Worm (Caenorhabditis elegans) whole organism, young adult: ENCODE results near the gene F45E12.5.

Experiments used
- aptf-3 ChIP-seq: fragments of 200-800 bp; sonication (Bioruptor generic); IDR thresholded peaks from 2 replicates; pipeline ENCODE4 v1.3.6; 2022; ENCODE audit warnings: missing genetic modification characterization, missing compliant biosample characterization
- ceh-40 ChIP-seq: fragments of 200-800 bp; sonication (Bioruptor generic); IDR thresholded peaks from 2 replicates; pipeline ENCODE4 v1.3.6; 2022; ENCODE audit warnings: missing genetic modification characterization, missing compliant biosample characterization
- madf-6 ChIP-seq: fragments of 200-800 bp; sonication (Bioruptor generic); IDR thresholded peaks from 2 replicates; pipeline ENCODE4 v1.3.6; 2022; ENCODE audit warnings: missing genetic modification reagents, missing genetic modification characterization, missing compliant biosample characterization
- pha-4 ChIP-seq: fragments of 150-350 bp; sonication (generic microtip); optimal IDR thresholded peaks from 2 replicates; lab custom pipeline; 2014; ENCODE audit warnings: missing biosample characterization, missing genetic modification reagents, missing genetic modification characterization
- sea-2 ChIP-seq: fragments of 200-800 bp; sonication (Bioruptor generic); IDR thresholded peaks from 2 replicates; pipeline ENCODE4 v1.3.6; 2022; ENCODE audit warnings: missing genetic modification characterization, missing compliant biosample characterization
- snpc-1.1 ChIP-seq: sonication (generic microtip); optimal IDR thresholded peaks from 2 replicates; lab custom pipeline; 2017; ENCODE audit warnings: missing genetic modification characterization, mild to moderate bottlenecking, missing compliant biosample characterization, antibody characterized with exemption, moderate library complexity, missing genotype, missing genetic modification reagents; ENCODE audit not compliant: insufficient read depth
- zim-3 ChIP-seq: sonication (generic microtip); optimal IDR thresholded peaks from 2 replicates; lab custom pipeline; 2017; ENCODE audit warnings: mild to moderate bottlenecking, missing genetic modification characterization, moderate library complexity, missing compliant biosample characterization

DNA sequence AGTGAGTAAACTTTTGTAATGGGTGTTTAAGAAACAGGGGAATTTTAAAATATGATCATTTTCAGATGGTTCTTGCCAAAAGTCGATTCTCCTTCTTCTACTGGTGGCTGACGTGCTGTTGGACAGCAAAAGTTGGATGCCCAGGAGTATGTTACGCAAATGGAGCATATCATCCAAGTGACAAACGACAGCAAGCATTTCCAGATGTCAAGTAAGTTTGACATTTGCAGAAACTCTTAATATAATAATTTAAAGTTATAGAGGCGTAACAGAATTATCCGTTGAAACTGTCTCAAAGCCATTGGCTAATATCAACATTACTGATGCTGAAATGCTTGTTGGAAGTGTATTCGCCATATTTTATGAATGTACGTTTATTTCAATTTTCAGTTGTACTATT is 38.1 kb upstream of the F45E12.5 start:
- TF ChIP-seq pha-4 (tag; lab: Kevin White, UChicago) (no peak), aptf-3 (GFP tag; lab: Robert Waterston, UW) (no peak), zim-3 (tag; lab: Kevin White, UChicago) (no peak), ceh-40 (GFP tag; lab: Robert Waterston, UW) (no peak), sea-2 (GFP tag; lab: Robert Waterston, UW) (no peak), snpc-1.1 (tag; lab: Kevin White, UChicago) (no peak), madf-6 (no peak)
